Worm (Caenorhabditis elegans) whole organism, L2 larva: Measurements from ENCODE around the gene nurf-1.
A peak's percentile ranks its signal among the peaks of the same experiment; 100 is the strongest.

ENCODE experiments used
- C34F6.9 ChIP-seq: fragments of 150-350 bp; optimal IDR thresholded peaks from 2 replicates; lab custom pipeline; 2014; ENCODE audit warnings: missing biosample characterization, missing genetic modification characterization
- F13H6.1 ChIP-seq: sonication (generic microtip); optimal IDR thresholded peaks from 2 replicates; lab custom pipeline; 2016; ENCODE audit warnings: missing genetic modification characterization, missing compliant biosample characterization
- R02D3.7 ChIP-seq: fragments of 150-350 bp; optimal IDR thresholded peaks from 2 replicates; lab custom pipeline; 2014; ENCODE audit warnings: missing biosample characterization, missing genetic modification characterization
- Y55F3AM.14 ChIP-seq: fragments of 200-800 bp; sonication (Bioruptor generic); optimal IDR thresholded peaks from 2 replicates; lab custom pipeline; 2018; ENCODE audit warnings: mild to moderate bottlenecking, missing genetic modification characterization, missing compliant biosample characterization
- ZK546.5 ChIP-seq: sonication (generic microtip); optimal IDR thresholded peaks from 2 replicates; lab custom pipeline; 2017; ENCODE audit warnings: missing biosample characterization, missing genetic modification characterization
- alr-1 ChIP-seq: fragments of 150-350 bp; optimal IDR thresholded peaks from 2 replicates; lab custom pipeline; 2014; ENCODE audit warnings: missing biosample characterization, missing genetic modification characterization
- aly-2 ChIP-seq: fragments of 150-350 bp; optimal IDR thresholded peaks from 2 replicates; lab custom pipeline; 2014; ENCODE audit warnings: missing biosample characterization, missing genetic modification characterization
- ama-1 ChIP-seq: fragments of 150-350 bp; optimal IDR thresholded peaks from 2 replicates; lab custom pipeline; 2018; ENCODE audit warnings: inconsistent platforms
- blmp-1 ChIP-seq: sonication (generic microtip); optimal IDR thresholded peaks from 2 replicates; lab custom pipeline; 2017; ENCODE audit warnings: missing genetic modification characterization, mild to moderate bottlenecking, missing compliant biosample characterization, antibody characterized with exemption, moderate library complexity; ENCODE audit not compliant: insufficient read depth
- ceh-16 ChIP-seq: fragments of 150-350 bp; optimal IDR thresholded peaks from 2 replicates; lab custom pipeline; 2014; ENCODE audit warnings: missing biosample characterization, missing genetic modification characterization
- ceh-82 ChIP-seq: fragments of 150-350 bp; optimal IDR thresholded peaks from 2 replicates; lab custom pipeline; 2014; ENCODE audit warnings: missing biosample characterization, missing genetic modification characterization
- crh-2 ChIP-seq: sonication (generic microtip); optimal IDR thresholded peaks from 2 replicates; lab custom pipeline; 2017; ENCODE audit warnings: missing biosample characterization, missing genetic modification characterization
- dmd-4 ChIP-seq: sonication (generic microtip); optimal IDR thresholded peaks from 2 replicates; lab custom pipeline; 2017; ENCODE audit warnings: missing biosample characterization, missing genetic modification characterization
- egl-27 ChIP-seq: sonication (generic microtip); optimal IDR thresholded peaks from 3 replicates; lab custom pipeline; 2017; ENCODE audit warnings: missing biosample characterization, missing genetic modification reagents, missing genetic modification characterization
- elt-1 ChIP-seq: fragments of 150-350 bp; optimal IDR thresholded peaks from 2 replicates; lab custom pipeline; 2014; ENCODE audit warnings: missing biosample characterization, missing genetic modification characterization
- elt-3 ChIP-seq: sonication (generic microtip); optimal IDR thresholded peaks from 2 replicates; lab custom pipeline; 2017; ENCODE audit warnings: missing biosample characterization, missing genetic modification characterization
- fos-1 ChIP-seq: fragments of 150-350 bp; optimal IDR thresholded peaks from 2 replicates; lab custom pipeline; 2014; ENCODE audit warnings: missing biosample characterization, missing genetic modification characterization
- gmeb-1 ChIP-seq: fragments of 150-350 bp; optimal IDR thresholded peaks from 2 replicates; lab custom pipeline; 2014; ENCODE audit warnings: missing biosample characterization, missing genetic modification characterization
- lin-11 ChIP-seq: fragments of 150-350 bp; sonication (generic microtip); optimal IDR thresholded peaks from 2 replicates; lab custom pipeline; 2014; ENCODE audit warnings: missing biosample characterization, missing genetic modification characterization, inconsistent platforms, mixed read lengths
- lin-13 ChIP-seq: fragments of 150-350 bp; optimal IDR thresholded peaks from 2 replicates; lab custom pipeline; 2014; ENCODE audit warnings: missing biosample characterization, missing genetic modification reagents, missing genetic modification characterization
- lin-39 ChIP-seq: fragments of 150-350 bp; optimal IDR thresholded peaks from 2 replicates; lab custom pipeline; 2014; ENCODE audit warnings: missing biosample characterization, missing genetic modification reagents, missing genetic modification characterization
- lsy-2 ChIP-seq, 2 experiments: fragments of 150-350 bp in 1 of 2; sonication (generic microtip) in 1 of 2; optimal IDR thresholded peaks; 2 replicates each; lab custom pipeline; 2014 to 2017; ENCODE audit warnings: missing biosample characterization in 2 of 2, missing genetic modification characterization in 2 of 2
- mab-5 ChIP-seq: fragments of 150-350 bp; optimal IDR thresholded peaks from 2 replicates; lab custom pipeline; 2014; ENCODE audit warnings: missing biosample characterization, missing genetic modification characterization
- mbf-1 ChIP-seq: sonication (generic microtip); optimal IDR thresholded peaks from 2 replicates; lab custom pipeline; 2017; ENCODE audit warnings: missing biosample characterization, missing genetic modification characterization
- mdl-1 ChIP-seq, 2 experiments: fragments of 150-350 bp in 1 of 2; sonication (generic microtip) in 1 of 2; optimal IDR thresholded peaks; 2 replicates each; lab custom pipeline; 2017; ENCODE audit warnings: missing biosample characterization in 2 of 2, missing genetic modification characterization in 2 of 2
- nhr-10 ChIP-seq: sonication (generic microtip); optimal IDR thresholded peaks from 2 replicates; lab custom pipeline; 2017; ENCODE audit warnings: missing biosample characterization, missing genetic modification characterization
- nhr-11 ChIP-seq: fragments of 150-350 bp; optimal IDR thresholded peaks from 2 replicates; lab custom pipeline; 2014; ENCODE audit warnings: missing biosample characterization, missing genetic modification characterization
- nhr-12 ChIP-seq: fragments of 150-350 bp; optimal IDR thresholded peaks from 2 replicates; lab custom pipeline; 2014; ENCODE audit warnings: missing biosample characterization, missing genetic modification characterization
- nhr-129 ChIP-seq: fragments of 150-350 bp; optimal IDR thresholded peaks from 2 replicates; lab custom pipeline; 2014; ENCODE audit warnings: missing biosample characterization, missing genetic modification characterization
- nhr-21 ChIP-seq: fragments of 150-350 bp; optimal IDR thresholded peaks from 2 replicates; lab custom pipeline; 2014; ENCODE audit warnings: missing biosample characterization, missing genetic modification characterization
- nhr-23 ChIP-seq: fragments of 150-350 bp; optimal IDR thresholded peaks from 2 replicates; lab custom pipeline; 2014; ENCODE audit warnings: missing biosample characterization, missing genetic modification reagents, missing genetic modification characterization
- nhr-237 ChIP-seq: fragments of 150-350 bp; optimal IDR thresholded peaks from 2 replicates; lab custom pipeline; 2014; ENCODE audit warnings: missing biosample characterization, missing genetic modification characterization
- nhr-25 ChIP-seq: fragments of 150-350 bp; sonication (generic microtip); optimal IDR thresholded peaks from 3 replicates; lab custom pipeline; 2014; ENCODE audit warnings: missing biosample characterization, missing genetic modification characterization
- nhr-6 ChIP-seq: fragments of 150-350 bp; optimal IDR thresholded peaks from 2 replicates; lab custom pipeline; 2014; ENCODE audit warnings: missing biosample characterization, missing genetic modification characterization
- nhr-77 ChIP-seq: fragments of 150-350 bp; optimal IDR thresholded peaks from 2 replicates; lab custom pipeline; 2014; ENCODE audit warnings: missing biosample characterization, missing genetic modification characterization
- peb-1 ChIP-seq: fragments of 150-350 bp; optimal IDR thresholded peaks from 2 replicates; lab custom pipeline; 2014; ENCODE audit warnings: missing biosample characterization, missing genetic modification characterization
- sem-4 ChIP-seq: fragments of 150-350 bp; optimal IDR thresholded peaks from 2 replicates; lab custom pipeline; 2014; ENCODE audit warnings: missing biosample characterization, missing genetic modification reagents, missing genetic modification characterization
- skn-1 ChIP-seq: sonication (generic microtip); optimal IDR thresholded peaks from 2 replicates; lab custom pipeline; 2017; ENCODE audit warnings: missing biosample characterization, missing genetic modification characterization
- sma-3 ChIP-seq: sonication (generic microtip); optimal IDR thresholded peaks from 2 replicates; lab custom pipeline; 2016; ENCODE audit warnings: missing genetic modification reagents, missing genetic modification characterization, missing compliant biosample characterization
- sma-9 ChIP-seq, 2 experiments: fragments of 150-350 bp in 1 of 2; sonication (generic microtip) in 1 of 2; optimal IDR thresholded peaks; 2 replicates each; lab custom pipeline; 2014 to 2016; ENCODE audit warnings: missing genetic modification characterization in 2 of 2, mild to moderate bottlenecking in 1 of 2, missing biosample characterization in 1 of 2, missing compliant biosample characterization in 1 of 2, missing genetic modification reagents in 1 of 2, moderate library complexity in 1 of 2
- snpc-4 ChIP-seq: fragments of 150-350 bp; optimal IDR thresholded peaks from 2 replicates; lab custom pipeline; 2014; ENCODE audit warnings: missing biosample characterization, missing genetic modification characterization
- unc-39 ChIP-seq: fragments of 150-350 bp; optimal IDR thresholded peaks from 2 replicates; lab custom pipeline; 2014; ENCODE audit warnings: missing biosample characterization, missing genetic modification characterization
- unc-55 ChIP-seq: fragments of 150-350 bp; sonication (generic microtip); optimal IDR thresholded peaks from 3 replicates; lab custom pipeline; 2014; ENCODE audit warnings: missing biosample characterization, missing genetic modification reagents, missing genetic modification characterization
- unc-62 ChIP-seq: fragments of 150-350 bp; optimal IDR thresholded peaks from 2 replicates; lab custom pipeline; 2014; ENCODE audit warnings: missing biosample characterization, missing genetic modification reagents, missing genetic modification characterization
- zag-1 ChIP-seq: fragments of 150-350 bp; optimal IDR thresholded peaks from 2 replicates; lab custom pipeline; 2014; ENCODE audit warnings: missing biosample characterization, missing genetic modification characterization
- ztf-1 ChIP-seq: fragments of 200-800 bp; sonication (Bioruptor generic); conservative IDR thresholded peaks from 2 replicates; pipeline ENCODE4 v1.3.6; 2022; ENCODE audit warnings: missing genetic modification characterization, missing compliant biosample characterization
- ztf-11 ChIP-seq: sonication (generic microtip); optimal IDR thresholded peaks from 2 replicates; lab custom pipeline; 2017; ENCODE audit warnings: missing biosample characterization, missing genetic modification characterization
- ztf-4 ChIP-seq: fragments of 150-350 bp; optimal IDR thresholded peaks from 2 replicates; lab custom pipeline; 2014; ENCODE audit warnings: missing biosample characterization, missing genetic modification characterization

The nurf-1 gene

DNA sequence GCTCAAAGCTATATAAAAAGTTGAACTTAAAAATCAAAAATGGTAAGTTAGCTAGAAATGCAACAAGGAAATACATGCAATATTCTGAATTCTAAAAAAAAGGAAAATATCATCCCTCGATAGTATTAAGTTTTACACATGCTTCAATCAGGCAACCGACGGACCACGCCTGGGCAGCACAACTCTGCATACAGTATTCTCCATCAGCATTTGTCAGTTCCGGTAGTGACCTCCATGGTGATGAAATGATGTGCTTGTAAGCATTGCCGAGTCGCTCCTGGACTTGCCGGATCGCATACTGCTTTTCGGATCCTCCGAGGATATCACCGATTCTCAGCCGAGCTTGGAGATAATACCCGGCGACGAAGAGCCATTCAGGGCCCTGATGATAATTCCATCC lies 39.7 kb upstream of the nurf-1 start:
- TF ChIP-seq lsy-2 (tag; optimal IDR thresholded peaks at IDR 0.05; lab: Kevin White, UChicago) (peak in 1 of 2 experiments; percentile 15), nhr-25 (tag; lab: Kevin White, UChicago) (no peak)

ce11 chrII:14351352-14351751 lies 39.2 kb upstream of the nurf-1 start:
- TF ChIP-seq dmd-4 (tag; lab: Kevin White, UChicago): no peak

- peak; percentile 2 for TF ChIP-seq blmp-1 (tag; lab: Kevin White, UChicago)
- no peak for TF ChIP-seq skn-1 (tag; lab: Kevin White, UChicago)
- TF ChIP-seq aly-2 (tag; lab: Kevin White, UChicago): no peak
- TF ChIP-seq F13H6.1 (tag; lab: Kevin White, UChicago): peak; percentile 64
- no peak for TF ChIP-seq nhr-23 (tag; lab: Kevin White, UChicago)
- TF ChIP-seq unc-62 (GFP tag; lab: Kevin White, UChicago): no peak
- TF ChIP-seq R02D3.7 (tag; lab: Kevin White, UChicago): no peak
- TF ChIP-seq mab-5 (tag; lab: Kevin White, UChicago): peak; percentile 53
- TF ChIP-seq lin-39 (tag; lab: Kevin White, UChicago): no peak
- TF ChIP-seq fos-1 (tag; lab: Kevin White, UChicago): peak; percentile 31
- no peak for TF ChIP-seq ceh-82
- peak; percentile 48 for TF ChIP-seq snpc-4 (tag; lab: Kevin White, UChicago)
- TF ChIP-seq lin-13 (GFP tag; lab: Kevin White, UChicago): peak; percentile 77
- peak; percentile 81 for TF ChIP-seq nhr-129
- peak; percentile 10 for TF ChIP-seq egl-27 (tag; lab: Kevin White, UChicago)
- no peak for TF ChIP-seq ztf-4 (tag; lab: Kevin White, UChicago)
- TF ChIP-seq crh-2: peak; percentile 82
- peak; percentile 90 for TF ChIP-seq gmeb-1 (tag; lab: Kevin White, UChicago)
- peak; percentile 39 for TF ChIP-seq zag-1 (tag; lab: Kevin White, UChicago)
- no peak for TF ChIP-seq peb-1 (tag; lab: Kevin White, UChicago)
- no peak for TF ChIP-seq nhr-10
- peak; percentile 7 for TF ChIP-seq lin-11 (tag; lab: Kevin White, UChicago)
- TF ChIP-seq mdl-1 (tag; optimal IDR thresholded peaks at IDR 0.05; lab: Kevin White, UChicago): peak; percentile 51 to 75
- no peak for TF ChIP-seq elt-3 (tag; lab: Kevin White, UChicago)
- TF ChIP-seq nhr-21 (tag; lab: Kevin White, UChicago): no peak
- peak; percentile 40 for TF ChIP-seq sma-3 (GFP tag; lab: Kevin White, UChicago)
- TF ChIP-seq ZK546.5 (tag; lab: Kevin White, UChicago): peak; percentile 43
- TF ChIP-seq alr-1 (tag; lab: Kevin White, UChicago): no peak
- TF ChIP-seq ztf-1: no peak
- TF ChIP-seq nhr-11: no peak
- no peak for TF ChIP-seq ceh-16
- no peak for TF ChIP-seq dmd-4 (tag; lab: Kevin White, UChicago)
- peak; percentile 91 for TF ChIP-seq C34F6.9
- TF ChIP-seq ama-1 (lab: Kevin White, UChicago): peak; percentile 25
- TF ChIP-seq nhr-237 (tag; lab: Kevin White, UChicago): no peak
- TF ChIP-seq Y55F3AM.14 (GFP tag; lab: Kevin White, UChicago): peak; percentile 51
- TF ChIP-seq nhr-12 (tag; lab: Kevin White, UChicago): no peak
- peak; percentile 84 for TF ChIP-seq unc-55 (GFP tag; lab: Kevin White, UChicago)
- TF ChIP-seq ztf-11 (tag; lab: Kevin White, UChicago): no peak
- no peak for TF ChIP-seq mbf-1
- TF ChIP-seq nhr-77 (tag; lab: Kevin White, UChicago): no peak
- peak; percentile 63 for TF ChIP-seq sma-9 (GFP tag; optimal IDR thresholded peaks at IDR 0.05; lab: Kevin White, UChicago)
- TF ChIP-seq sma-9 (tag; optimal IDR thresholded peaks at IDR 0.05; lab: Kevin White, UChicago): no peak
- peak; percentile 42 for TF ChIP-seq nhr-25 (tag; lab: Kevin White, UChicago)
- no peak for TF ChIP-seq unc-39 (tag; lab: Kevin White, UChicago)
- no peak for TF ChIP-seq nhr-6 (tag; lab: Kevin White, UChicago)
- TF ChIP-seq elt-1: no peak
- peak; percentile 82 to 93 for TF ChIP-seq lsy-2 (tag; optimal IDR thresholded peaks at IDR 0.05; lab: Kevin White, UChicago)
- peak; percentile 22 for TF ChIP-seq sem-4
Measured at ce11 chrII:14357936-14358416, 32.5 kb upstream of the nurf-1 start, which contains the start of the genes agl-1 and pfs-2. agl-1 (minus strand) TSS chrII:14358113. pfs-2 (plus strand) TSS chrII:14358366.
